Fruit fly (Drosophila melanogaster) whole organism, prepupa: ENCODE results near the gene cass.

Experiments used
- Blimp-1 ChIP-seq: fragments of 200-800 bp; sonication (Bioruptor generic); optimal IDR thresholded peaks from 3 replicates; lab custom pipeline; 2017; ENCODE audit warnings: missing biosample characterization, missing genetic modification characterization, mild to moderate bottlenecking, moderate library complexity, missing genetic modification reagents
- CG10669 ChIP-seq: fragments of 200-800 bp; sonication (Bioruptor generic); optimal IDR thresholded peaks from 3 replicates; lab custom pipeline; 2018; ENCODE audit warnings: missing biosample characterization, mild to moderate bottlenecking, missing genetic modification characterization, moderate library complexity
- CG11294 ChIP-seq: fragments of 200-800 bp; sonication (Bioruptor generic); IDR thresholded peaks from 2 replicates; pipeline ENCODE4 v1.3.6; 2022; ENCODE audit warnings: missing biosample characterization, missing genetic modification characterization
- CG11762 ChIP-seq: fragments of 200-800 bp; sonication (Bioruptor generic); optimal IDR thresholded peaks from 3 replicates; lab custom pipeline; 2016; ENCODE audit warnings: missing biosample characterization, missing genetic modification characterization; ENCODE audit not compliant: insufficient read depth
- CG15336 ChIP-seq: fragments of 200-800 bp; sonication (Bioruptor generic); IDR thresholded peaks from 2 replicates; pipeline ENCODE4 v1.3.6; 2022; ENCODE audit warnings: missing biosample characterization, missing genetic modification characterization
- CG1621 ChIP-seq: fragments of 200-800 bp; sonication (Bioruptor generic); optimal IDR thresholded peaks from 3 replicates; lab custom pipeline; 2018; ENCODE audit warnings: missing biosample characterization, mild to moderate bottlenecking, missing genetic modification characterization
- CG16779 ChIP-seq: fragments of 200-800 bp; sonication (Bioruptor generic); optimal IDR thresholded peaks from 3 replicates; lab custom pipeline; 2017; ENCODE audit warnings: missing biosample characterization, mild to moderate bottlenecking, missing genetic modification characterization
- CG3032 ChIP-seq: fragments of 200-800 bp; optimal IDR thresholded peaks from 2 replicates; lab custom pipeline; 2019; ENCODE audit warnings: missing biosample characterization, mild to moderate bottlenecking, missing genetic modification characterization, moderate library complexity
- CG31627 ChIP-seq: fragments of 200-800 bp; sonication (Bioruptor generic); optimal IDR thresholded peaks from 3 replicates; lab custom pipeline; 2016; ENCODE audit warnings: missing biosample characterization, missing genetic modification characterization
- CG32006 ChIP-seq: fragments of 200-800 bp; sonication (Bioruptor generic); optimal IDR thresholded peaks from 3 replicates; lab custom pipeline; 2017; ENCODE audit warnings: missing biosample characterization, mild to moderate bottlenecking, missing genetic modification characterization
- CG3919 ChIP-seq: fragments of 200-800 bp; sonication (Bioruptor generic); optimal IDR thresholded peaks from 3 replicates; lab custom pipeline; 2016; ENCODE audit warnings: missing biosample characterization, missing genetic modification characterization
- CG6163 ChIP-seq: fragments of 200-800 bp; sonication (Bioruptor generic); IDR thresholded peaks from 3 replicates; pipeline ENCODE4 v1.3.6; 2022; ENCODE audit warnings: missing biosample characterization, missing genetic modification characterization
- CG6276 ChIP-seq: fragments of 200-800 bp; sonication (Bioruptor generic); optimal IDR thresholded peaks from 2 replicates; lab custom pipeline; 2017; ENCODE audit warnings: missing biosample characterization, mild to moderate bottlenecking, missing genetic modification characterization
- CG6792 ChIP-seq: fragments of 200-800 bp; sonication (Bioruptor generic); optimal IDR thresholded peaks from 3 replicates; lab custom pipeline; 2016; ENCODE audit warnings: missing biosample characterization, missing genetic modification characterization
- CG6808 ChIP-seq: fragments of 200-800 bp; sonication (Bioruptor generic); optimal IDR thresholded peaks from 3 replicates; lab custom pipeline; 2017; ENCODE audit warnings: missing biosample characterization, missing genetic modification characterization, mild to moderate bottlenecking, moderate library complexity, missing genetic modification reagents
- CG7368 ChIP-seq: fragments of 200-800 bp; sonication (Bioruptor generic); optimal IDR thresholded peaks from 3 replicates; lab custom pipeline; 2016; ENCODE audit warnings: missing biosample characterization, missing genetic modification characterization
- CG8119 ChIP-seq: fragments of 200-800 bp; sonication (Bioruptor generic); IDR thresholded peaks from 3 replicates; pipeline ENCODE4 v1.3.6; 2022; ENCODE audit warnings: missing biosample characterization, missing genetic modification characterization
- CG8319 ChIP-seq: fragments of 200-800 bp; sonication (Bioruptor generic); optimal IDR thresholded peaks from 3 replicates; lab custom pipeline; 2016; ENCODE audit warnings: missing biosample characterization, missing genetic modification characterization
- CG8632 ChIP-seq: fragments of 200-800 bp; sonication (Bioruptor generic); optimal IDR thresholded peaks from 3 replicates; lab custom pipeline; 2016; ENCODE audit warnings: missing biosample characterization, missing genetic modification characterization
- Eip75B ChIP-seq: fragments of 200-800 bp; sonication (Bioruptor generic); optimal IDR thresholded peaks from 3 replicates; lab custom pipeline; 2016; ENCODE audit warnings: missing biosample characterization, missing genetic modification characterization
- Eip78C ChIP-seq: fragments of 200-800 bp; sonication (Bioruptor generic); peaks from one replicate; lab custom pipeline; 2016; ENCODE audit warnings: missing biosample characterization, missing genetic modification characterization
- Eip93F ChIP-seq: fragments of 200-800 bp; sonication (Bioruptor generic); optimal IDR thresholded peaks from 2 replicates; lab custom pipeline; 2016; ENCODE audit warnings: missing biosample characterization, mild to moderate bottlenecking, missing genetic modification characterization
- Ets21C ChIP-seq: fragments of 200-800 bp; sonication (Bioruptor generic); optimal IDR thresholded peaks from 3 replicates; lab custom pipeline; 2016; ENCODE audit warnings: missing biosample characterization, missing genetic modification characterization
- Ets96B ChIP-seq: fragments of 200-800 bp; optimal IDR thresholded peaks from 2 replicates; lab custom pipeline; 2019; ENCODE audit warnings: missing biosample characterization, mild to moderate bottlenecking, missing genetic modification characterization, moderate library complexity
- Gug ChIP-seq: fragments of 200-800 bp; sonication (Bioruptor generic); IDR thresholded peaks from 2 replicates; pipeline ENCODE4 v1.3.6; 2022; ENCODE audit warnings: missing biosample characterization, missing genetic modification characterization
- Hr39 ChIP-seq: fragments of 200-800 bp; sonication (Bioruptor generic); optimal IDR thresholded peaks from 2 replicates; lab custom pipeline; 2016; ENCODE audit warnings: missing biosample characterization, missing genetic modification characterization
- Hr4 ChIP-seq: fragments of 200-800 bp; sonication (Bioruptor generic); optimal IDR thresholded peaks from 3 replicates; lab custom pipeline; 2016; ENCODE audit warnings: missing biosample characterization, missing genetic modification characterization
- Lpt ChIP-seq: fragments of 200-800 bp; sonication (Bioruptor generic); optimal IDR thresholded peaks from 3 replicates; lab custom pipeline; 2016; ENCODE audit warnings: missing biosample characterization, missing genetic modification characterization
- Met ChIP-seq: fragments of 200-800 bp; sonication (Bioruptor generic); optimal IDR thresholded peaks from 3 replicates; lab custom pipeline; 2016; ENCODE audit warnings: missing biosample characterization, missing genetic modification characterization
- Smox ChIP-seq: fragments of 200-800 bp; sonication (Bioruptor generic); optimal IDR thresholded peaks from 3 replicates; lab custom pipeline; 2016; ENCODE audit warnings: missing biosample characterization, missing genetic modification characterization
- Sox102F ChIP-seq: fragments of 200-800 bp; sonication (Bioruptor generic); optimal IDR thresholded peaks from 2 replicates; lab custom pipeline; 2016; ENCODE audit warnings: missing biosample characterization, mild to moderate bottlenecking, missing genetic modification characterization
- Sox14 ChIP-seq: fragments of 200-800 bp; sonication (Bioruptor generic); optimal IDR thresholded peaks from 3 replicates; lab custom pipeline; 2016; ENCODE audit warnings: missing biosample characterization, missing genetic modification characterization
- Sox15 ChIP-seq: fragments of 200-800 bp; sonication (Bioruptor generic); optimal IDR thresholded peaks from 3 replicates; lab custom pipeline; 2016; ENCODE audit warnings: missing biosample characterization, missing genetic modification characterization
- achi ChIP-seq: fragments of 200-800 bp; sonication (Bioruptor generic); optimal IDR thresholded peaks from 3 replicates; lab custom pipeline; 2016; ENCODE audit warnings: missing biosample characterization, missing genetic modification characterization
- acj6 ChIP-seq: fragments of 200-800 bp; sonication (Bioruptor generic); optimal IDR thresholded peaks from 3 replicates; lab custom pipeline; 2016; ENCODE audit warnings: missing biosample characterization, missing genetic modification characterization
- cyc ChIP-seq: fragments of 200-800 bp; sonication (Bioruptor generic); optimal IDR thresholded peaks from 3 replicates; lab custom pipeline; 2016; ENCODE audit warnings: missing biosample characterization, missing genetic modification characterization
- dac ChIP-seq: fragments of 200-800 bp; sonication (Bioruptor generic); optimal IDR thresholded peaks from 2 replicates; lab custom pipeline; 2017; ENCODE audit warnings: missing biosample characterization, mild to moderate bottlenecking, missing genetic modification characterization
- dsx ChIP-seq: fragments of 200-800 bp; optimal IDR thresholded peaks from 3 replicates; lab custom pipeline; 2019; ENCODE audit warnings: missing biosample characterization, mild to moderate bottlenecking, missing genetic modification characterization, moderate library complexity; ENCODE audit not compliant: poor library complexity, severe bottlenecking
- eg ChIP-seq: fragments of 200-800 bp; sonication (Bioruptor generic); IDR thresholded peaks from 3 replicates; pipeline ENCODE4 v1.3.6; 2022; ENCODE audit warnings: missing biosample characterization, missing genetic modification characterization
- esn ChIP-seq: fragments of 200-800 bp; sonication (Bioruptor generic); optimal IDR thresholded peaks from 2 replicates; lab custom pipeline; 2016; ENCODE audit warnings: missing biosample characterization, mild to moderate bottlenecking, missing genetic modification characterization, moderate library complexity
- fd59A ChIP-seq: fragments of 200-800 bp; sonication (Bioruptor generic); optimal IDR thresholded peaks from 2 replicates; lab custom pipeline; 2017; ENCODE audit warnings: missing biosample characterization, mild to moderate bottlenecking, missing genetic modification characterization, missing genetic modification reagents
- fd85E ChIP-seq: fragments of 200-800 bp; sonication (Bioruptor generic); optimal IDR thresholded peaks from 3 replicates; lab custom pipeline; 2016; ENCODE audit warnings: missing biosample characterization, missing genetic modification characterization
- lz ChIP-seq: fragments of 200-800 bp; sonication (Bioruptor generic); optimal IDR thresholded peaks from 3 replicates; lab custom pipeline; 2016; ENCODE audit warnings: missing biosample characterization, missing genetic modification characterization
- net ChIP-seq: fragments of 200-800 bp; sonication (Bioruptor generic); optimal IDR thresholded peaks from 3 replicates; lab custom pipeline; 2016; ENCODE audit warnings: missing biosample characterization, missing genetic modification characterization
- pdm3 ChIP-seq: fragments of 200-800 bp; sonication (Bioruptor generic); optimal IDR thresholded peaks from 3 replicates; lab custom pipeline; 2016; ENCODE audit warnings: missing biosample characterization, missing genetic modification characterization
- ss ChIP-seq, 2 experiments: fragments of 200-800 bp; sonication (Bioruptor generic); optimal IDR thresholded peaks; 2 replicates in 1 of 2; 3 replicates in 1 of 2; lab custom pipeline; 2017 to 2018; ENCODE audit warnings: mild to moderate bottlenecking in 2 of 2, missing biosample characterization in 2 of 2, missing genetic modification characterization in 2 of 2, moderate library complexity in 1 of 2
- svp ChIP-seq: fragments of 200-800 bp; sonication (Bioruptor generic); peaks from one replicate; lab custom pipeline; 2016; ENCODE audit warnings: missing biosample characterization, missing genetic modification characterization
- topi ChIP-seq: fragments of 200-800 bp; sonication (Bioruptor generic); optimal IDR thresholded peaks from 3 replicates; lab custom pipeline; 2016; ENCODE audit warnings: missing biosample characterization, missing genetic modification characterization
- vri ChIP-seq: fragments of 200-800 bp; sonication (Bioruptor generic); optimal IDR thresholded peaks from 3 replicates; lab custom pipeline; 2016; ENCODE audit warnings: missing biosample characterization, mild to moderate bottlenecking, missing genetic modification characterization

The cass gene

DNA sequence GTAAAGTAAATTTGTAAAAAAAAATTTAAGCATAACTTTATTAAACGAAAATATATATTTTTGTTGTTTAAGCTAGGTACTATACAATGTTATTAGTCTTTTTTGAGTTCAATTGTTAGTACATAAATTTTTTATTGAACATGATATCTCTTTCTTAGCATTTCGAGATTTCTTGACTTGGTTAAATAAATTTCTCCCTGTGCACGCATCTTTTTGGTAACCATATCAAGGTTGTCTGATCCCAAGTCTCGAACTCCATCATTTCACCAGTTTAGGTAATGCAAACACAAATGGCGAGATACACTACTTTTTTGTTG lies 46.4 kb downstream of the cass start (continued):
- TF ChIP-seq CG3032 (tag; lab: Kevin White, UChicago) (peak; percentile 32), CG6276 (GFP tag; lab: Kevin White, UChicago) (peak; percentile 65), Ets21C (GFP tag; lab: Kevin White, UChicago) (peak; percentile 59), Met (peak; percentile 70), Lpt (GFP tag; lab: Kevin White, UChicago) (peak; percentile 48), ss (GFP tag; optimal IDR thresholded peaks at IDR 0.05; lab: Kevin White, UChicago) (no peak), cyc (GFP tag; lab: Kevin White, UChicago) (peak; percentile 70), CG6163 (GFP tag; lab: Robert Waterston, UW) (peak; percentile 62; the same call in 2 of the 3 replicates), Sox15 (GFP tag; lab: Kevin White, UChicago) (peak; percentile 65), Ets96B (peak; percentile 66), CG6792 (GFP tag; lab: Kevin White, UChicago) (peak; percentile 73), CG16779 (no peak), CG32006 (GFP tag; lab: Kevin White, UChicago) (no peak), esn (GFP tag; lab: Kevin White, UChicago) (peak; percentile 85), CG6808 (no peak), Hr4 (GFP tag; lab: Kevin White, UChicago) (peak; percentile 85), eg (GFP tag; lab: Robert Waterston, UW) (peak; percentile 66), lz (GFP tag; lab: Kevin White, UChicago) (peak; percentile 72), Hr39 (GFP tag; lab: Kevin White, UChicago) (peak; percentile 74), Sox102F (GFP tag; lab: Kevin White, UChicago) (peak; percentile 68), Eip78C (peak; percentile 97), CG31627 (GFP tag; lab: Kevin White, UChicago) (peak; percentile 66), dsx (GFP tag; lab: Kevin White, UChicago) (no peak), net (GFP tag; lab: Kevin White, UChicago) (peak; percentile 78), topi (GFP tag; lab: Kevin White, UChicago) (peak; percentile 82), CG3919 (GFP tag; lab: Kevin White, UChicago) (peak; percentile 77), CG7368 (GFP tag; lab: Kevin White, UChicago) (peak; percentile 62), CG11762 (GFP tag; lab: Kevin White, UChicago) (peak; percentile 61), Smox (GFP tag; lab: Kevin White, UChicago) (no peak), dac (GFP tag; lab: Kevin White, UChicago) (no peak), CG15336 (GFP tag; lab: Robert Waterston, UW) (peak; percentile 88), CG10669 (GFP tag; lab: Kevin White, UChicago) (peak; percentile 51), fd85E (GFP tag; lab: Kevin White, UChicago) (no peak), vri (GFP tag; lab: Kevin White, UChicago) (no peak), Sox14 (peak; percentile 71), achi (GFP tag; lab: Kevin White, UChicago) (peak; percentile 82), svp (peak; percentile 93), Blimp-1 (GFP tag; lab: Kevin White, UChicago) (no peak), CG1621 (tag; lab: Kevin White, UChicago) (no peak)

DNA sequence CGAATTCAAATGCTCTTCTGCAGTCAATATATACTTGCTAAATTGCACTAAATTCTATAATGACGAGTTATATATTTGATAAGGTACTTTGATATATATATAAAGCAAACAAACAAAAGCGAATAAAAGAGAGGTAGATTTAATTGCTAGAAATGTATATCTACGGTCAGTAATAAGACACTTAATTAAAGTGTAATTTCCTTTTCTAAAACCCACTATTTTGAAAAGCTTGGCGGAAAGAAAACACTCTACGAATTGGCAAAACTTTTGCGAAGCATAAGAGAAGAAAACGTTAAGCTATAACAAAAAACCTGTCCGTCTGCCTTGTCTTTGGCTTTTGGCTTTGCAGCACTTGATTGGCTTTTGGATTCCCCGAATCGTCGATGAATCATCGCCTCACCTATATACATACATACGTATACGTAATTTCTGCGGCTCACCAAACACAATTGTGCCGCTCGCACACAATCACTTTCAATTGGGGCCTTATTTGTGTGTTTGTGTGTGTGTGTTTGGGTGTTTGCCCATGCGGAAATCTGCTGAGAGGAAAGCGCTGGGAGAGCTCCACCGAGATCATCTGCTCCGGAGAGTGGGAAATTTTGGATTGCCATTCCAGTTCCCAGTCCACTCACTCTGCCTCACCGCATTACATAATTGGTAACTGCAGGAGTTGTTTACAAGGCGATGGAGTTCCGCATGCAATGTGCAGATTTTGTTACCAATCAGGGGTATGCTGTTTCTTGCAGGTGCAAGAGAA lies 46.9 kb downstream of the cass start:
- TF ChIP-seq CG6276 (GFP tag; lab: Kevin White, UChicago) (no peak), CG15336 (GFP tag; lab: Robert Waterston, UW) (peak; percentile 60), CG8119 (GFP tag; lab: Robert Waterston, UW) (peak; percentile 62), CG32006 (GFP tag; lab: Kevin White, UChicago) (no peak), CG11294 (no peak), CG16779 (no peak), Sox15 (GFP tag; lab: Kevin White, UChicago) (peak; percentile 2), Eip75B (GFP tag; lab: Kevin White, UChicago) (no peak), fd85E (GFP tag; lab: Kevin White, UChicago) (no peak), CG8632 (GFP tag; lab: Kevin White, UChicago) (no peak), CG1621 (tag; lab: Kevin White, UChicago) (no peak), Ets96B (peak; percentile 61), acj6 (no peak), Gug (no peak), Sox14 (no peak), fd59A (no peak), CG8319 (GFP tag; lab: Kevin White, UChicago) (no peak), CG6163 (GFP tag; lab: Robert Waterston, UW) (peak; percentile 10; the same call in 2 of the 3 replicates), pdm3 (GFP tag; lab: Kevin White, UChicago) (peak; percentile 44), Blimp-1 (GFP tag; lab: Kevin White, UChicago) (peak; percentile 86), Eip93F (GFP tag; lab: Kevin White, UChicago) (no peak), CG31627 (GFP tag; lab: Kevin White, UChicago) (peak; percentile 18)
